Fruit fly (Drosophila melanogaster): ENCODE results near the gene CG31792.

DNA sequence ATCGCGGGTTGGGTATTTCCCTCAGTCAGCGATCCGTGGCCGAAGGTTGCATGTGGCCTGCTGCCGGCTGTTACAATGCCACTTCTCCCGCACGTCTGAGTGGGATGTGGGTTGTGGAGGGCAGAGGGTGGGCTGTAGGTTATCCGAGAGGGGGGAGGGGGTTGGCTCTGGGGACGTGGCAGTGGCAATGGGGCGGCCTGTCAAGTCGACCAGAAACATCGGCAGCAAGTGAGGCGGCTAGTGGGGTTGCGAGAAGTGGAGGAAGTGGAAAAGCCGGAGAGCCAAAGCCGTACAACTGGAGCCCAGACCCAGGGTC is 27.5 kb downstream of the CG31792 start:
- no peak for TF ChIP-seq CTCF (optimal IDR thresholded peaks at IDR 0.05)
- TF ChIP-seq CG8478 (optimal IDR thresholded peaks at IDR 0.05): no peak
